Worm (Caenorhabditis elegans) whole organism, L2 larva: Measurements from ENCODE around the gene Y32G9A.12.

ENCODE experiments used
- ama-1 ChIP-seq: fragments of 150-350 bp; optimal IDR thresholded peaks from 2 replicates; lab custom pipeline; 2018; ENCODE audit warnings: inconsistent platforms
- elt-1 ChIP-seq: fragments of 150-350 bp; optimal IDR thresholded peaks from 2 replicates; lab custom pipeline; 2014; ENCODE audit warnings: missing biosample characterization, missing genetic modification characterization
- lin-13 ChIP-seq: fragments of 150-350 bp; optimal IDR thresholded peaks from 2 replicates; lab custom pipeline; 2014; ENCODE audit warnings: missing biosample characterization, missing genetic modification reagents, missing genetic modification characterization
- nhr-12 ChIP-seq: fragments of 150-350 bp; optimal IDR thresholded peaks from 2 replicates; lab custom pipeline; 2014; ENCODE audit warnings: missing biosample characterization, missing genetic modification characterization
- nhr-25 ChIP-seq: fragments of 150-350 bp; sonication (generic microtip); optimal IDR thresholded peaks from 3 replicates; lab custom pipeline; 2014; ENCODE audit warnings: missing biosample characterization, missing genetic modification characterization
- nhr-6 ChIP-seq: fragments of 150-350 bp; optimal IDR thresholded peaks from 2 replicates; lab custom pipeline; 2014; ENCODE audit warnings: missing biosample characterization, missing genetic modification characterization
- nhr-77 ChIP-seq: fragments of 150-350 bp; optimal IDR thresholded peaks from 2 replicates; lab custom pipeline; 2014; ENCODE audit warnings: missing biosample characterization, missing genetic modification characterization
- skn-1 ChIP-seq: sonication (generic microtip); optimal IDR thresholded peaks from 2 replicates; lab custom pipeline; 2017; ENCODE audit warnings: missing biosample characterization, missing genetic modification characterization
- ztf-1 ChIP-seq: fragments of 200-800 bp; sonication (Bioruptor generic); conservative IDR thresholded peaks from 2 replicates; pipeline ENCODE4 v1.3.6; 2022; ENCODE audit warnings: missing genetic modification characterization, missing compliant biosample characterization
- ztf-11 ChIP-seq: sonication (generic microtip); optimal IDR thresholded peaks from 2 replicates; lab custom pipeline; 2017; ENCODE audit warnings: missing biosample characterization, missing genetic modification characterization
- ztf-4 ChIP-seq: fragments of 150-350 bp; optimal IDR thresholded peaks from 2 replicates; lab custom pipeline; 2014; ENCODE audit warnings: missing biosample characterization, missing genetic modification characterization

DNA sequence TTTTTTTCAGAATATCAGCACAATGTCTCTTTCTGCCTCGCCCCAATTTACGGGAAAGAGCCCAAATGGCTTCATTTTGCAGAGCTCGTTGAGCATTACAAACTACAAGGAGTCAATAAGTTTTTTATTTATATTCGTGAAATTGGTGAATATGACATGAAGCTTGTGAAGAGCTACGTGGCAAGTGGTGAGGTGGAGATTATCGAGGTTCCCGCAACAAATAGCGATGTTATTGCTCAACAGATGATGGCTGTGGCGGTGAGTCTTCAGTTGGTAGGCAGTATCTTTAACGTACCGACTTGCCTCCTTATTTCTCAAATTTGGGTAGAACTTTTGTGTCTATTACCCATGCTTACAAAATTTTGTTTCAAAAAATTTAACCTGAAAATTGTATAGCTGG is 8.5 kb upstream of the Y32G9A.12 start:
- TF ChIP-seq lin-13 (GFP tag; lab: Kevin White, UChicago) (no peak), ztf-11 (tag; lab: Kevin White, UChicago) (no peak), ztf-4 (tag; lab: Kevin White, UChicago) (no peak), elt-1 (tag; lab: Kevin White, UChicago) (no peak), ztf-1 (GFP tag; lab: Robert Waterston, UW) (no peak), nhr-77 (tag; lab: Kevin White, UChicago) (no peak), nhr-6 (tag; lab: Kevin White, UChicago) (no peak), nhr-25 (tag; lab: Kevin White, UChicago) (no peak), skn-1 (tag; lab: Kevin White, UChicago) (no peak), nhr-12 (tag; lab: Kevin White, UChicago) (no peak), ama-1 (lab: Kevin White, UChicago) (no peak)
